Worm (Caenorhabditis elegans) whole organism, early embryonic: ENCODE results near the gene F28D1.6.

Source experiments
- B0310.2 ChIP-seq: sonication (generic microtip); optimal IDR thresholded peaks from 2 replicates; lab custom pipeline; 2016; ENCODE audit warnings: mild to moderate bottlenecking, missing genetic modification characterization, missing compliant biosample characterization
- F13C5.2 ChIP-seq: sonication (generic microtip); optimal IDR thresholded peaks from 2 replicates; lab custom pipeline; 2017; ENCODE audit warnings: mild to moderate bottlenecking, missing genetic modification characterization, inconsistent platforms, missing compliant biosample characterization
- aly-1 ChIP-seq: sonication (generic microtip); optimal IDR thresholded peaks from 2 replicates; lab custom pipeline; 2016; ENCODE audit warnings: missing genetic modification characterization, missing compliant biosample characterization
- ama-1 ChIP-seq: fragments of 150-350 bp; optimal IDR thresholded peaks from 2 replicates; lab custom pipeline; 2014
- ceh-13 ChIP-seq: fragments of 200-800 bp; sonication (Bioruptor generic); optimal IDR thresholded peaks from 2 replicates; lab custom pipeline; 2018; ENCODE audit warnings: mild to moderate bottlenecking, missing genetic modification characterization, missing compliant biosample characterization
- ceh-36 ChIP-seq: sonication (generic microtip); optimal IDR thresholded peaks from 2 replicates; lab custom pipeline; 2016; ENCODE audit warnings: missing genetic modification characterization, inconsistent platforms, missing compliant biosample characterization
- ets-7 ChIP-seq: sonication (generic microtip); optimal IDR thresholded peaks from 2 replicates; lab custom pipeline; 2016; ENCODE audit warnings: missing genotype, missing genetic modification characterization, missing compliant biosample characterization
- flt-1 ChIP-seq: fragments of 200-800 bp; sonication (Bioruptor generic); IDR thresholded peaks from 2 replicates; pipeline ENCODE4 v1.3.6; 2022; ENCODE audit warnings: missing genetic modification characterization, missing compliant biosample characterization
- hmbx-1 ChIP-seq: sonication (generic microtip); optimal IDR thresholded peaks from 2 replicates; lab custom pipeline; 2016; ENCODE audit warnings: mild to moderate bottlenecking, missing genetic modification characterization, missing compliant biosample characterization
- hmg-4 ChIP-seq: fragments of 200-800 bp; sonication (Bioruptor generic); optimal IDR thresholded peaks from 2 replicates; lab custom pipeline; 2018; ENCODE audit warnings: mild to moderate bottlenecking, missing genetic modification characterization, missing compliant biosample characterization
- hnd-1 ChIP-seq: sonication (generic microtip); optimal IDR thresholded peaks from 2 replicates; lab custom pipeline; 2016; ENCODE audit warnings: missing genetic modification characterization, missing compliant biosample characterization
- pes-1 ChIP-seq: fragments of 200-800 bp; sonication (Bioruptor generic); IDR thresholded peaks from 2 replicates; pipeline ENCODE4 v1.3.6; 2022; ENCODE audit warnings: missing genetic modification reagents, missing genetic modification characterization, missing compliant biosample characterization
- scrt-1 ChIP-seq: fragments of 200-800 bp; sonication (Bioruptor generic); IDR thresholded peaks from 2 replicates; pipeline ENCODE4 v1.3.6; 2022; ENCODE audit warnings: missing genetic modification characterization, missing compliant biosample characterization
- sea-1 ChIP-seq: fragments of 200-800 bp; sonication (Bioruptor generic); conservative IDR thresholded peaks from 2 replicates; pipeline ENCODE4 v1.3.6; 2022; ENCODE audit warnings: missing genetic modification characterization, missing compliant biosample characterization
- tbx-11 ChIP-seq: fragments of 200-800 bp; sonication (Bioruptor generic); IDR thresholded peaks from 2 replicates; pipeline ENCODE4 v1.3.6; 2022; ENCODE audit warnings: missing genetic modification characterization, missing compliant biosample characterization
- tbx-37 ChIP-seq: fragments of 200-800 bp; sonication (Bioruptor generic); conservative IDR thresholded peaks from 2 replicates; pipeline ENCODE4 v1.3.6; 2022; ENCODE audit warnings: missing genetic modification reagents, missing genetic modification characterization, missing compliant biosample characterization
- tra-4 ChIP-seq: sonication (generic microtip); optimal IDR thresholded peaks from 2 replicates; lab custom pipeline; 2017; ENCODE audit warnings: missing genetic modification characterization, missing compliant biosample characterization

The F28D1.6 gene

DNA sequence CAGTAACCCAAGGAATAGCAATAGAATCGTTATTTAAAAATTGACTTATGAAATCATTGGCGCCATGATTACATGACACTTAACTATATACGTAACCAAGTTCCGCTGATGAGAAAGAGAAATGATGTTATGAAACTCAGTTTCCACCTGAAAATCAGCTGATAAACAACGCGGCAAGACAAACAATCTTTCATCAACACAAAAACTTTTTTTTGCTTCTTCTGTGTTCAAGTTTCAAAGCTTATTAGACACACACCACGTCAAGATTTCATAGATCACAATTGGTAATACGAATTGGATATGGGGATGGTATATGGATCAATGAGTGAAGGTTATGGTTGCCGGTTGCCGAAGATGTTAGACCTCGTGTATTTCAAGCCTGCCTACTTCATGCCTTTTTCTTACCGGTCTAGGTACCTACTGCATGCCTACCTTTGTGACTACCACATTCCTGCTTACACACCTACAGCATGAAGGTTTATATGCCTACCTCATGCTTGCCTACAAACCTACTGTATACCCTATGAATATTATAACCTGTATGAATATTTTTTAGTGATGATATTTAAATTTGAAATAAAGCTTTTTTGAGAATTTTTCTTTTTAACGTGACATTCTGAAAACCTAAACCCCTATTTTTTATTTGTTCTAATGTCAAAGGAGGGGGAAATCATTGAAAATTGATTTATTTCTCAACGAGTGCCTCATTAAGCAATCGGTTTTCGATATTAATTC, 47.9 kb downstream of the F28D1.6 start, which contains the start of the genes F19B6.10 and wht-5:
Gene F19B6.10 (plus strand): TSS at position 301 of the 735 bp plus-strand sequence.
Gene wht-5 (plus strand): TSS at position 685 of the 735 bp plus-strand sequence.
- no peak for TF ChIP-seq ama-1 (lab: Kevin White, UChicago)
- TF ChIP-seq F13C5.2, result no peak
- no peak for TF ChIP-seq tbx-11 (GFP tag; lab: Robert Waterston, UW)
- no peak for TF ChIP-seq tra-4 (tag; lab: Kevin White, UChicago)
- TF ChIP-seq ceh-36 (tag; lab: Kevin White, UChicago), result no peak
- no peak for TF ChIP-seq hmg-4 (GFP tag; lab: Kevin White, UChicago)
- no peak for TF ChIP-seq pes-1 (GFP tag; lab: Robert Waterston, UW)
- no peak for TF ChIP-seq aly-1 (tag; lab: Kevin White, UChicago)
- TF ChIP-seq ets-7 (tag; lab: Kevin White, UChicago), result no peak
- no peak for TF ChIP-seq tbx-37 (GFP tag; lab: Robert Waterston, UW)

DNA sequence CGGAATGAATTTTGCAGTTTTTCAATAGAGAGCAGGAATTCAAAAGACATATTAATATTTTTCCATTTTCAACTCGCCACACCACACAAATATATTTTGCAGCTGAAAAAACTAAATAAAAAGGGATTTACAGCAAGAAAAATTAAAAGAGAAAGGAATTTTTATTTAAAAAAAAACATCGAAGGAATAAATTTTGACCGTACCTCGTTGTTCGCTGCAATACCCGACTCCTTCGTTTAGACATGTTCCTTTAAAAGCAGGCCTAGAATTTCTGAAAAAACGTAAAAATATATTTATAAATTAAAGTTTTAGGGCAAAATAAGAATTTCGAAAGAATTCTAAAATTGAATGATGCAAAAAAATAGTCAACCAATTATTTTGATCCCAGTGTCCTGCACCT, 49.2 kb downstream of the F28D1.6 start, which contains the start of gene F19B6.1:
Gene F19B6.1 (minus strand): TSS at position 278 of the 400 bp plus-strand sequence.
- no peak for TF ChIP-seq ceh-13
- TF ChIP-seq F13C5.2, result no peak
- TF ChIP-seq hnd-1 (tag; lab: Kevin White, UChicago), result no peak
- TF ChIP-seq ceh-36 (tag; lab: Kevin White, UChicago), result no peak
- TF ChIP-seq B0310.2 (tag; lab: Kevin White, UChicago), result no peak
- no peak for TF ChIP-seq pes-1 (GFP tag; lab: Robert Waterston, UW)
- TF ChIP-seq tra-4 (tag; lab: Kevin White, UChicago), result no peak
- no peak for TF ChIP-seq tbx-11 (GFP tag; lab: Robert Waterston, UW)
- no peak for TF ChIP-seq flt-1 (GFP tag; lab: Robert Waterston, UW)
- no peak for TF ChIP-seq sea-1 (GFP tag; lab: Robert Waterston, UW)
- TF ChIP-seq hmbx-1 (tag; lab: Kevin White, UChicago), result no peak

DNA sequence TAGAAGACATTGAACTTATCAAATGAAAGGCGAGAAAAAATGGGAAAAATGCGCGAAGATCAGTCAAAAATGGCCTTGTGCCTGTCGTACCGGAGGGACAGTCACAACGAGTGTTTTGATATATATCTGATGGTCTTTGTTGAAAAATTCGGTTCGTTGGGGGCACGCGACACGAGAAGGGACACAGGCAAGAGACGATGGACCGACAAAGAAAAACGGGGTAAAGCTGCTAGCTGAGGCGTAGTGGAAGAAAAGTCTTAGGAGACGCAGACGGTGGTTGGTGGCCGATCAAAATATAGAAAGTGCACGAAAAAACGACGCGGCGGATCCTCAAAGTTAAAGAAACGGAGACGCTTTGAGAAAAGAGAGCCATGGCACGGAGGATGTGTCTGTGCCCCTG, 49.7 kb downstream of the F28D1.6 start:
- no peak for TF ChIP-seq flt-1 (GFP tag; lab: Robert Waterston, UW)
- no peak for TF ChIP-seq tbx-37 (GFP tag; lab: Robert Waterston, UW)
- TF ChIP-seq scrt-1, result no peak
- TF ChIP-seq ama-1 (lab: Kevin White, UChicago), result no peak
- TF ChIP-seq pes-1 (GFP tag; lab: Robert Waterston, UW), result no peak
- no peak for TF ChIP-seq ets-7 (tag; lab: Kevin White, UChicago)
- TF ChIP-seq ceh-36 (tag; lab: Kevin White, UChicago), result no peak
- no peak for TF ChIP-seq aly-1 (tag; lab: Kevin White, UChicago)
- no peak for TF ChIP-seq F13C5.2
- TF ChIP-seq hmbx-1 (tag; lab: Kevin White, UChicago), result no peak
- no peak for TF ChIP-seq hmg-4 (GFP tag; lab: Kevin White, UChicago)

DNA sequence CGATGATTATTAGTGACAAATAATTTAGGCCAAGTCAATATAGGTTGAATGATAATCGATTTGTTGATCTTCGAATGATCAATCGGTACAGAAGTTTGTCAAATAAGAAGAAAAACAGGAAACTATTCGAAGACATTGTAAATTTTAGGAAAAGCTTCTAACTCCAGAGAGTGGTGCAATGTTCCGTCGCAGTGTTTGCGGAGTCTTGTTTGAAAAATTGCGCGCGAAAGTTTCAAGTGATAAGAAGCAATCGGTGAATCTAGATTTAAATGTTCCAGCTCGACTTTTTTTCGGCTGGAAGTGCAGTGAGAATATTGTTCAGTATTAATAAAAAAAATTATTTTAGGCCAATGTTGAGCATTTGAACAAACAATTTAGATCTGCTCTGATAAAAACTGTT, 50.3 kb downstream of the F28D1.6 start:
- TF ChIP-seq pes-1 (GFP tag; lab: Robert Waterston, UW) (no peak), ceh-36 (tag; lab: Kevin White, UChicago) (no peak), tbx-11 (GFP tag; lab: Robert Waterston, UW) (no peak), aly-1 (tag; lab: Kevin White, UChicago) (no peak)
